Worm (Caenorhabditis elegans) whole organism, L3 larva: Measurements from ENCODE around the gene T05H4.4.

Experiments used
- R02D3.7 ChIP-seq: fragments of 150-350 bp; optimal IDR thresholded peaks from 2 replicates; lab custom pipeline; 2014; ENCODE audit warnings: missing biosample characterization, missing genetic modification characterization
- ZK546.5 ChIP-seq: sonication (generic microtip); optimal IDR thresholded peaks from 2 replicates; lab custom pipeline; 2017; ENCODE audit warnings: missing biosample characterization, missing genetic modification characterization
- ama-1 ChIP-seq: fragments of 150-350 bp; optimal IDR thresholded peaks from 2 replicates; lab custom pipeline; 2018
- ceh-28 ChIP-seq: fragments of 150-350 bp; optimal IDR thresholded peaks from 2 replicates; lab custom pipeline; 2014; ENCODE audit warnings: missing biosample characterization, missing genetic modification reagents, missing genetic modification characterization
- ceh-82 ChIP-seq: fragments of 150-350 bp; optimal IDR thresholded peaks from 2 replicates; lab custom pipeline; 2014; ENCODE audit warnings: missing biosample characterization, missing genetic modification characterization
- daf-12 ChIP-seq: fragments of 150-350 bp; optimal IDR thresholded peaks from 2 replicates; lab custom pipeline; 2014; ENCODE audit warnings: missing biosample characterization, missing genetic modification reagents, missing genetic modification characterization
- egl-27 ChIP-seq: sonication (generic microtip); optimal IDR thresholded peaks from 4 replicates; lab custom pipeline; 2017; ENCODE audit warnings: missing biosample characterization, missing genetic modification reagents, missing genetic modification characterization
- egl-5 ChIP-seq: fragments of 150-350 bp; optimal IDR thresholded peaks from 2 replicates; lab custom pipeline; 2017; ENCODE audit warnings: missing biosample characterization, missing genetic modification reagents, missing genetic modification characterization, inconsistent platforms
- elt-1 ChIP-seq: fragments of 150-350 bp; optimal IDR thresholded peaks from 2 replicates; lab custom pipeline; 2014; ENCODE audit warnings: missing biosample characterization, missing genetic modification characterization
- elt-2 ChIP-seq: sonication (generic microtip); optimal IDR thresholded peaks from 2 replicates; lab custom pipeline; 2016; ENCODE audit warnings: missing genetic modification reagents, mild to moderate bottlenecking, missing genetic modification characterization, missing compliant biosample characterization
- elt-3 ChIP-seq, 3 experiments: fragments of 150-350 bp in 1 of 3; sonication (generic microtip) in 2 of 3; optimal IDR thresholded peaks; 2 replicates in 2 of 3; 4 replicates in 1 of 3; lab custom pipeline; 2014 to 2017; ENCODE audit warnings: missing biosample characterization in 3 of 3, missing genetic modification characterization in 3 of 3
- eor-1 ChIP-seq, 2 experiments: fragments of 150-350 bp; optimal IDR thresholded peaks; 2 replicates each; lab custom pipeline; 2014 to 2018; ENCODE audit warnings: missing biosample characterization in 2 of 2, missing genetic modification characterization in 2 of 2
- fkh-10 ChIP-seq: sonication (generic microtip); optimal IDR thresholded peaks from 2 replicates; lab custom pipeline; 2017; ENCODE audit warnings: missing biosample characterization, missing genetic modification reagents, missing genetic modification characterization
- fkh-2 ChIP-seq: fragments of 150-350 bp; optimal IDR thresholded peaks from 2 replicates; lab custom pipeline; 2014; ENCODE audit warnings: missing biosample characterization, missing genetic modification reagents, missing genetic modification characterization
- fos-1 ChIP-seq: fragments of 150-350 bp; optimal IDR thresholded peaks from 2 replicates; lab custom pipeline; 2014; ENCODE audit warnings: missing biosample characterization, missing genetic modification characterization
- hmg-11 ChIP-seq: sonication (generic microtip); optimal IDR thresholded peaks from 2 replicates; lab custom pipeline; 2016; ENCODE audit warnings: missing genetic modification characterization, missing compliant biosample characterization
- jun-1 ChIP-seq: fragments of 150-350 bp; optimal IDR thresholded peaks from 2 replicates; lab custom pipeline; 2014; ENCODE audit warnings: missing biosample characterization, missing genetic modification reagents, missing genetic modification characterization
- lin-15B ChIP-seq: fragments of 150-350 bp; optimal IDR thresholded peaks from 2 replicates; lab custom pipeline; 2014; ENCODE audit warnings: missing biosample characterization, missing genetic modification characterization
- lin-39 ChIP-seq: fragments of 150-350 bp; optimal IDR thresholded peaks from 2 replicates; lab custom pipeline; 2018; ENCODE audit warnings: missing biosample characterization, missing genetic modification reagents, missing genetic modification characterization
- lsy-12 ChIP-seq: sonication (generic microtip); optimal IDR thresholded peaks from 2 replicates; lab custom pipeline; 2016; ENCODE audit warnings: mild to moderate bottlenecking, missing genetic modification characterization, missing compliant biosample characterization
- mdl-1 ChIP-seq: fragments of 150-350 bp; optimal IDR thresholded peaks from 2 replicates; lab custom pipeline; 2014; ENCODE audit warnings: missing biosample characterization, missing genetic modification characterization
- mml-1 ChIP-seq: fragments of 150-350 bp; sonication (generic microtip); optimal IDR thresholded peaks from 3 replicates; lab custom pipeline; 2014; ENCODE audit warnings: missing biosample characterization, missing genetic modification characterization
- nfya-1 ChIP-seq: sonication (generic microtip); optimal IDR thresholded peaks from 2 replicates; lab custom pipeline; 2017; ENCODE audit warnings: missing genetic modification characterization, mild to moderate bottlenecking, missing compliant biosample characterization, antibody characterized with exemption, moderate library complexity; ENCODE audit not compliant: insufficient read depth
- nhr-11 ChIP-seq: fragments of 150-350 bp; optimal IDR thresholded peaks from 2 replicates; lab custom pipeline; 2014; ENCODE audit warnings: missing biosample characterization, missing genetic modification characterization
- nhr-12 ChIP-seq: fragments of 150-350 bp; optimal IDR thresholded peaks from 2 replicates; lab custom pipeline; 2014; ENCODE audit warnings: missing biosample characterization, missing genetic modification characterization
- nhr-23 ChIP-seq: fragments of 150-350 bp; optimal IDR thresholded peaks from 2 replicates; lab custom pipeline; 2014; ENCODE audit warnings: missing biosample characterization, missing genetic modification reagents, missing genetic modification characterization
- nhr-237 ChIP-seq: fragments of 150-350 bp; optimal IDR thresholded peaks from 2 replicates; lab custom pipeline; 2014; ENCODE audit warnings: missing biosample characterization, missing genetic modification characterization
- nhr-25 ChIP-seq: sonication (generic microtip); optimal IDR thresholded peaks from 2 replicates; lab custom pipeline; 2017; ENCODE audit warnings: missing biosample characterization, missing genetic modification characterization
- nhr-28 ChIP-seq: fragments of 150-350 bp; optimal IDR thresholded peaks from 2 replicates; lab custom pipeline; 2014; ENCODE audit warnings: missing biosample characterization, missing genetic modification characterization
- nhr-43 ChIP-seq: sonication (generic microtip); optimal IDR thresholded peaks from 2 replicates; lab custom pipeline; 2016; ENCODE audit warnings: mild to moderate bottlenecking, missing genetic modification characterization, missing compliant biosample characterization; ENCODE audit not compliant: poor library complexity, severe bottlenecking
- nhr-67 ChIP-seq: fragments of 150-350 bp; optimal IDR thresholded peaks from 2 replicates; lab custom pipeline; 2014; ENCODE audit warnings: missing biosample characterization, missing genetic modification characterization
- nhr-76 ChIP-seq: fragments of 150-350 bp; sonication (generic microtip); optimal IDR thresholded peaks from 5 replicates; lab custom pipeline; 2014; ENCODE audit warnings: missing biosample characterization, missing genetic modification characterization
- nhr-77 ChIP-seq: fragments of 150-350 bp; optimal IDR thresholded peaks from 2 replicates; lab custom pipeline; 2014; ENCODE audit warnings: missing biosample characterization, missing genetic modification characterization
- pha-4 ChIP-seq: fragments of 150-350 bp; optimal IDR thresholded peaks from 2 replicates; lab custom pipeline; 2014; ENCODE audit warnings: missing biosample characterization, missing genetic modification reagents, missing genetic modification characterization
- pqm-1 ChIP-seq: fragments of 150-350 bp; optimal IDR thresholded peaks from 2 replicates; lab custom pipeline; 2017; ENCODE audit warnings: missing biosample characterization, missing genetic modification characterization, inconsistent platforms
- sea-2 ChIP-seq: fragments of 150-350 bp; sonication (generic microtip); optimal IDR thresholded peaks from 4 replicates; lab custom pipeline; 2014; ENCODE audit warnings: missing biosample characterization, missing genetic modification reagents, missing genetic modification characterization
- snpc-4 ChIP-seq: fragments of 150-350 bp; optimal IDR thresholded peaks from 2 replicates; lab custom pipeline; 2014; ENCODE audit warnings: missing biosample characterization, missing genetic modification characterization
- tbx-2 ChIP-seq: sonication (generic microtip); optimal IDR thresholded peaks from 2 replicates; lab custom pipeline; 2016; ENCODE audit warnings: mild to moderate bottlenecking, missing genetic modification characterization, missing compliant biosample characterization
- unc-39 ChIP-seq: sonication (generic microtip); optimal IDR thresholded peaks from 4 replicates; lab custom pipeline; 2017; ENCODE audit warnings: missing biosample characterization, missing genetic modification characterization
- unc-62 ChIP-seq: fragments of 150-350 bp; sonication (generic microtip); optimal IDR thresholded peaks from 4 replicates; lab custom pipeline; 2014; ENCODE audit warnings: missing biosample characterization, missing genetic modification reagents, missing genetic modification characterization
- zag-1 ChIP-seq: fragments of 150-350 bp; optimal IDR thresholded peaks from 2 replicates; lab custom pipeline; 2014; ENCODE audit warnings: missing biosample characterization, missing genetic modification characterization
- ztf-11 ChIP-seq: fragments of 150-350 bp; optimal IDR thresholded peaks from 2 replicates; lab custom pipeline; 2014; ENCODE audit warnings: missing biosample characterization, missing genetic modification characterization
- ztf-4 ChIP-seq: fragments of 150-350 bp; optimal IDR thresholded peaks from 2 replicates; lab custom pipeline; 2014; ENCODE audit warnings: missing biosample characterization, missing genetic modification characterization

The T05H4.4 gene

DNA sequence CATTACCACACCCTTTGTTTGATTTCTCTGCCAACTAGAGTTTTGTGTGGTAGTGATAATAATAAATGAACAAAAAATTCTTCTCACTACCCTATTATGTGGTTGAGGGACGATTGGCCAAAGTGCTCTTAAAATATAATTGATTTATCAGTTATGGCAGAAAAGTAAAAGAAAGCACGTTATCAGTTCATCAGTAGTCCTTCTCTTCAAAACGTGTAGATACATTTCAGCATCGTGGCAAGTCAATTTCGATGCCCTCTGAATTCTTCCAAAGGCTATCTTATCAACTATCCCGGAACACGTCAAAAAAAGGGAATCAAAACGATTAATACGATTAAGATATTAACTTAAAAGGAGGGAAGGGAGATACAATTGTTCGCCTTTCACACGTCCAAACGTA lies 25.6 kb upstream of the T05H4.4 start:
- TF ChIP-seq jun-1 (tag; lab: Kevin White, UChicago) (peak; percentile 67), nhr-43 (no peak), ztf-11 (tag; lab: Kevin White, UChicago) (no peak), nfya-1 (tag; lab: Kevin White, UChicago) (peak; percentile 27), elt-2 (tag; lab: Kevin White, UChicago) (peak; percentile 99), pqm-1 (tag; lab: Kevin White, UChicago) (peak; percentile 88)
- TF ChIP-seq, all 47 proteins: peak for 4

DNA sequence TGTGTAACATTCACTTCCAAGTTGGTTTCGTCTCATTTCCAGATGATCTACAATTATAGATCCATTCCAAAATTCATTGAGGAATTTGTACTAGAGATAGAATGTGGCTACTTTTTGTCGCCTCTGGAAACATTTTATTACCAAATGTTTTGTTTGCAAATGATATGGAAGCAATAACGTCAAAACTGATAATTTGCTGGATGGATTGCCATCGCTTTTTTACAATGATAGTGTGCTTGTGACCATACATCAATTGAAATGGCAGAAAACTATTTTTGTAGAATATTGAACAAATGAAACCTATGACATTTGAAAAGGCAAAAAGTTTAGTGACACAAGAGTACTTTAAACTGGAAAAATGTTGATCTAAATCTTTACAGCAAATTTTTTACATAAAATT lies 24.2 kb upstream of the T05H4.4 start:
- no peak for TF ChIP-seq sea-2
- no peak for TF ChIP-seq nhr-67 (tag; lab: Kevin White, UChicago)
- TF ChIP-seq ztf-4 (tag; lab: Kevin White, UChicago) = no peak
- TF ChIP-seq pqm-1 (tag; lab: Kevin White, UChicago) = peak; percentile 37
- TF ChIP-seq lin-39 = no peak
- TF ChIP-seq elt-2 (tag; lab: Kevin White, UChicago) = peak; percentile 74
- TF ChIP-seq mml-1 (tag; lab: Kevin White, UChicago) = no peak
- no peak for TF ChIP-seq elt-1 (tag; lab: Kevin White, UChicago)
- TF ChIP-seq zag-1 (tag; lab: Kevin White, UChicago) = no peak

- TF ChIP-seq ZK546.5 (tag; lab: Kevin White, UChicago) = no peak
- TF ChIP-seq nhr-23 = no peak
These were observed 23.7 kb upstream of the T05H4.4 start, which contains the start of gene cht-6 for ce11 chrV:6414985-6415384. Gene cht-6 (plus strand): TSS chrV:6414993.

DNA sequence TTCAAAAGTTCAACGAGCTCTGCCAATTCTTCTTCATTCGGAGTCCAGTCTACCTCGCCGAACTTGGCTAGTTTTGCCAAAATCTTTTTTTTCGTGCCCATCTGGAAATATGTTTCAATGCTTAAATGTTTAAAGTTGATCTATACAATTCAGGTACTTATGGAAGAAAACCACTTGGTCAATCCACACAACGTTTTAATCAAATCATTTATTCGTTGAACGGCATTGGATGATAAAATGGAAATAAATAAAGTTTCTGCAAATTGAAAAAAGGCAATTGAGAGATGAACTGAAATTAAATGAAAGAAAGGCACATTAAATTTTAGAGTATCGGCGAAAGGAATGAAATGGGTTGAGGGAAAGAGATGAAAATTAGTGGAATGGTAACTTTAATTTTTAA lies 14.6 kb upstream of the T05H4.4 start, which contains the start of gene urb-1:
Gene urb-1, minus strand, starts transcription at position 101 of the 400 bp plus-strand sequence.
- no peak for TF ChIP-seq sea-2
- TF ChIP-seq ztf-4 (tag; lab: Kevin White, UChicago) = no peak
- TF ChIP-seq nhr-77 (tag; lab: Kevin White, UChicago) = peak; percentile 36
- TF ChIP-seq egl-5 = no peak

DNA sequence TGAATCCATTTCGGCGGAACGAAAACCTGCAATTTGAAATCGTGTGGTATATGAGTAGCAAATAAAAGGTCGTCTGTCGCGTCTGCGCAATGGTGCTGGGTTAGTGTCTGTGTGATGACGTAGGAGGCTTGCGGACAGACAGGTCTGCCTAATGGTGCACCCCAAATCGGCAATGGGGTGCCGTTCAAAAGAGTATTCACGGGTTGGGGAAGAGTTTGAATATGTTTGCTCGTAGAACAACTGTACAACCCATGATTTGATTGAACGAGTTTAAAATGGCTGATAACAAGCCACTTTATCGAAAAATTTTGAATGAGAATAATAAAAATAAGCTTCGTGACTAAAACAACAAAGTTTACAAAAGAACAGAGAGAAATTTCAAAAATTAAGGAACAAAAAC lies 12.8 kb upstream of the T05H4.4 start, which contains the start of gene T05H4.11:
Gene T05H4.11, minus strand, starts transcription at position 335 of the 400 bp plus-strand sequence.
- TF ChIP-seq nhr-43 = no peak
- TF ChIP-seq nhr-28 (tag; lab: Kevin White, UChicago) = no peak
- TF ChIP-seq nhr-12 = no peak
- TF ChIP-seq fkh-10 (GFP tag; lab: Kevin White, UChicago) = no peak
- TF ChIP-seq mml-1 (tag; lab: Kevin White, UChicago) = no peak
- TF ChIP-seq nhr-237 (tag; lab: Kevin White, UChicago) = no peak
- TF ChIP-seq nhr-25 (tag; lab: Kevin White, UChicago) = peak; percentile 27
- TF ChIP-seq egl-27 (tag; lab: Kevin White, UChicago) = no peak
- no peak for TF ChIP-seq sea-2
- peak in 1 of 3 experiments; percentile 9 for TF ChIP-seq elt-3 (tag; optimal IDR thresholded peaks at IDR 0.05; lab: Kevin White, UChicago)
- TF ChIP-seq ZK546.5 (tag; lab: Kevin White, UChicago) = no peak
- TF ChIP-seq ztf-11 (tag; lab: Kevin White, UChicago) = no peak
- peak; percentile 35 for TF ChIP-seq nhr-23
- TF ChIP-seq pqm-1 (tag; lab: Kevin White, UChicago) = peak; percentile 11
- TF ChIP-seq elt-2 (tag; lab: Kevin White, UChicago) = peak; percentile 27
- no peak for TF ChIP-seq zag-1 (tag; lab: Kevin White, UChicago)
- TF ChIP-seq ceh-28 (tag; lab: Kevin White, UChicago) = no peak
- no peak for TF ChIP-seq R02D3.7
- TF ChIP-seq unc-39 (tag; lab: Kevin White, UChicago) = no peak
- no peak for TF ChIP-seq nhr-76 (tag; lab: Kevin White, UChicago)
- no peak for TF ChIP-seq lin-39
- no peak for TF ChIP-seq jun-1 (tag; lab: Kevin White, UChicago)
- no peak for TF ChIP-seq daf-12
- TF ChIP-seq lsy-12 (tag; lab: Kevin White, UChicago) = peak; percentile 31
- TF ChIP-seq nhr-67 (tag; lab: Kevin White, UChicago) = no peak
- no peak for TF ChIP-seq ceh-82 (tag; lab: Kevin White, UChicago)
- no peak for TF ChIP-seq hmg-11 (tag; lab: Kevin White, UChicago)
- no peak for TF ChIP-seq unc-62 (GFP tag; lab: Kevin White, UChicago)
- TF ChIP-seq mdl-1 (tag; lab: Kevin White, UChicago) = no peak
- TF ChIP-seq tbx-2 (tag; lab: Kevin White, UChicago) = no peak
- TF ChIP-seq nhr-77 (tag; lab: Kevin White, UChicago) = no peak
- TF ChIP-seq lin-15B = no peak
- peak; percentile 7 for TF ChIP-seq pha-4 (tag; lab: Kevin White, UChicago)
- TF ChIP-seq fkh-2 (tag; lab: Kevin White, UChicago) = no peak
- TF ChIP-seq eor-1 (tag; optimal IDR thresholded peaks at IDR 0.05; lab: Kevin White, UChicago) = no peak
- TF ChIP-seq ama-1 (lab: Kevin White, UChicago) = no peak
- TF ChIP-seq nfya-1 (tag; lab: Kevin White, UChicago) = no peak
- TF ChIP-seq nhr-11 (tag; lab: Kevin White, UChicago) = no peak
- no peak for TF ChIP-seq elt-1 (tag; lab: Kevin White, UChicago)
- TF ChIP-seq snpc-4 = no peak
- TF ChIP-seq fos-1 (tag; lab: Kevin White, UChicago) = no peak
